Fruit fly (Drosophila melanogaster): ENCODE measurements around the gene frj.

DNA sequence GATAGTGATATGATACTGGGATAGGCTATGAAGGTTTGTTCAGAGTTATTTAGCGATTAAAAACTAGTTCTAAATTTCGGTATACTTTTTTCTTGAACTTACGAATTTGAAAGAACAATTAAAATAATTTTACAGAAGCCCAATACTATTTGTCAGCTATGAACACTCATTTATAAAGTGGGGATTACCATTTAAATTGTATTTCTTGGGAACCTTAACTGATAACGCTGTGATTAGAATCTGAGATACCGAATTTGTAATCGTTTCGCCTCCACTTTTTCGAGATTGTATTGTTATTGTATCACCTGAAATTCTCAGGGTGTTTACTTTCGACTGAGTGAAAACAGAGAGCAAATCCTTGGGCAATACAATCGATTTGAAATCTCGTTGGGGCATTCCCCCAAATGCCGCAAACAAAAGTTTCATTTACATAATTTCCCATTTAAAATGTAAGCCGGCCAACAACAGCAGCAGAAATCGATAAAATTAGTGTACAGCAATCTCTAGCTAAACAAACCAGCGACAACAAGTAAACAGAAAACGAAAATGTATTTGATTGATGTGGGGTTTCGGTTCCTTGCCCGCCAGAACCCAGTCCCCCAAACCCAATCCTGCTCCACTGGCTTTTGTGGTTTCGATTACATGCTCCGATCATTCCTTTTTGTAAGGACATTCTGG, 44.9 kb downstream of the frj start:
- TF ChIP-seq HLH106 (tag; optimal IDR thresholded peaks at IDR 0.05) (no peak), Hr78 (GFP tag; optimal IDR thresholded peaks at IDR 0.05) (no peak), Hnf4 (GFP tag; optimal IDR thresholded peaks at IDR 0.05) (no peak), rgr (GFP tag; optimal IDR thresholded peaks at IDR 0.05) (no peak)
